Worm (Caenorhabditis elegans) whole organism, mixed stage, embryonic: ENCODE data around the gene grld-1.

Experiments
- M03D4.4 ChIP-seq: sonication (generic microtip); optimal IDR thresholded peaks from 2 replicates; lab custom pipeline; 2017; ENCODE audit warnings: mild to moderate bottlenecking, missing genetic modification characterization, missing compliant biosample characterization
- blmp-1 ChIP-seq: fragments of 150-350 bp; optimal IDR thresholded peaks from 2 replicates; lab custom pipeline; 2014; ENCODE audit warnings: missing biosample characterization, missing genetic modification characterization
- ceh-39 ChIP-seq: fragments of 150-350 bp; optimal IDR thresholded peaks from 2 replicates; lab custom pipeline; 2014; ENCODE audit warnings: missing biosample characterization, missing genetic modification characterization
- ceh-43 ChIP-seq: fragments of 200-800 bp; sonication (Bioruptor generic); optimal IDR thresholded peaks from 2 replicates; lab custom pipeline; 2018; ENCODE audit warnings: mild to moderate bottlenecking, missing genetic modification characterization, moderate library complexity, missing compliant biosample characterization
- ceh-83 ChIP-seq: fragments of 200-800 bp; sonication (Bioruptor generic); optimal IDR thresholded peaks from 2 replicates; lab custom pipeline; 2018; ENCODE audit warnings: mild to moderate bottlenecking, missing genetic modification characterization, missing compliant biosample characterization
- ces-1 ChIP-seq: fragments of 150-350 bp; optimal IDR thresholded peaks from 2 replicates; lab custom pipeline; 2014; ENCODE audit warnings: missing biosample characterization, missing genetic modification reagents, missing genetic modification characterization
- cnd-1 ChIP-seq: fragments of 200-800 bp; sonication (Bioruptor generic); optimal IDR thresholded peaks from 2 replicates; lab custom pipeline; 2018; ENCODE audit warnings: mild to moderate bottlenecking, missing genetic modification characterization, missing compliant biosample characterization
- drap-1 ChIP-seq: fragments of 200-800 bp; sonication (Bioruptor generic); optimal IDR thresholded peaks from 3 replicates; lab custom pipeline; 2018; ENCODE audit warnings: mild to moderate bottlenecking, missing genetic modification characterization, missing compliant biosample characterization
- elt-1 ChIP-seq: sonication (generic microtip); optimal IDR thresholded peaks from 2 replicates; lab custom pipeline; 2017; ENCODE audit warnings: missing genetic modification characterization, mild to moderate bottlenecking, missing compliant biosample characterization, antibody characterized with exemption, moderate library complexity, borderline replicate concordance; ENCODE audit not compliant: insufficient read depth
- flh-1 ChIP-seq: fragments of 200-800 bp; sonication (Bioruptor generic); optimal IDR thresholded peaks from 2 replicates; lab custom pipeline; 2018; ENCODE audit warnings: mild to moderate bottlenecking, missing genetic modification characterization, moderate library complexity, missing compliant biosample characterization
- ham-2 ChIP-seq: fragments of 200-800 bp; sonication (Bioruptor generic); optimal IDR thresholded peaks from 2 replicates; lab custom pipeline; 2018; ENCODE audit warnings: mild to moderate bottlenecking, missing genetic modification characterization, missing compliant biosample characterization
- hlh-1 ChIP-seq: fragments of 150-350 bp; optimal IDR thresholded peaks from 2 replicates; lab custom pipeline; 2014; ENCODE audit warnings: missing biosample characterization, missing genetic modification reagents, missing genetic modification characterization
- lin-13 ChIP-seq: fragments of 150-350 bp; optimal IDR thresholded peaks from 2 replicates; lab custom pipeline; 2014; ENCODE audit warnings: missing biosample characterization, missing genetic modification characterization
- lin-32 ChIP-seq: fragments of 200-800 bp; sonication (Bioruptor generic); optimal IDR thresholded peaks from 2 replicates; lab custom pipeline; 2018; ENCODE audit warnings: mild to moderate bottlenecking, missing genetic modification characterization, missing compliant biosample characterization
- lsy-2 ChIP-seq: fragments of 150-350 bp; optimal IDR thresholded peaks from 2 replicates; lab custom pipeline; 2014; ENCODE audit warnings: missing biosample characterization, missing genetic modification characterization
- mab-5 ChIP-seq: fragments of 150-350 bp; optimal IDR thresholded peaks from 2 replicates; lab custom pipeline; 2014; ENCODE audit warnings: missing biosample characterization, missing genetic modification characterization
- mep-1 ChIP-seq: fragments of 150-350 bp; optimal IDR thresholded peaks from 2 replicates; lab custom pipeline; 2017; ENCODE audit warnings: missing biosample characterization, missing genetic modification reagents, missing genetic modification characterization, inconsistent platforms
- mls-2 ChIP-seq: sonication (generic microtip); optimal IDR thresholded peaks from 2 replicates; lab custom pipeline; 2016; ENCODE audit warnings: mild to moderate bottlenecking, missing genetic modification characterization, moderate library complexity, missing compliant biosample characterization
- nhr-12 ChIP-seq: fragments of 150-350 bp; optimal IDR thresholded peaks from 2 replicates; lab custom pipeline; 2014; ENCODE audit warnings: missing biosample characterization, missing genetic modification characterization
- nhr-2 ChIP-seq: fragments of 150-350 bp; optimal IDR thresholded peaks from 2 replicates; lab custom pipeline; 2014; ENCODE audit warnings: missing biosample characterization, missing genetic modification characterization
- nhr-237 ChIP-seq: fragments of 150-350 bp; optimal IDR thresholded peaks from 2 replicates; lab custom pipeline; 2014; ENCODE audit warnings: missing biosample characterization, missing genetic modification characterization
- nhr-28 ChIP-seq: fragments of 150-350 bp; optimal IDR thresholded peaks from 2 replicates; lab custom pipeline; 2014; ENCODE audit warnings: missing biosample characterization, missing genetic modification characterization
- pha-4 ChIP-seq: fragments of 150-350 bp; optimal IDR thresholded peaks from 2 replicates; lab custom pipeline; 2018; ENCODE audit warnings: missing biosample characterization, missing genetic modification reagents, missing genetic modification characterization
- sem-2 ChIP-seq: fragments of 200-800 bp; sonication (Bioruptor generic); optimal IDR thresholded peaks from 2 replicates; lab custom pipeline; 2018; ENCODE audit warnings: mild to moderate bottlenecking, missing genetic modification characterization, missing compliant biosample characterization
- snpc-4 ChIP-seq: fragments of 150-350 bp; optimal IDR thresholded peaks from 2 replicates; lab custom pipeline; 2014; ENCODE audit warnings: missing biosample characterization, missing genetic modification characterization
- sptf-1 ChIP-seq: sonication (generic microtip); optimal IDR thresholded peaks from 2 replicates; lab custom pipeline; 2017; ENCODE audit warnings: mild to moderate bottlenecking, missing genetic modification characterization, moderate library complexity, missing compliant biosample characterization
- tbx-8 ChIP-seq: fragments of 200-800 bp; sonication (Bioruptor generic); optimal IDR thresholded peaks from 2 replicates; lab custom pipeline; 2018; ENCODE audit warnings: mild to moderate bottlenecking, missing genetic modification characterization, moderate library complexity, missing compliant biosample characterization
- unc-120 ChIP-seq: sonication (generic microtip); optimal IDR thresholded peaks from 2 replicates; lab custom pipeline; 2017; ENCODE audit warnings: missing genetic modification characterization, missing compliant biosample characterization; ENCODE audit not compliant: poor library complexity, severe bottlenecking
- unc-39 ChIP-seq: fragments of 150-350 bp; optimal IDR thresholded peaks from 2 replicates; lab custom pipeline; 2014; ENCODE audit warnings: missing biosample characterization, missing genetic modification characterization
- unc-62 ChIP-seq: fragments of 150-350 bp; optimal IDR thresholded peaks from 2 replicates; lab custom pipeline; 2014; ENCODE audit warnings: missing biosample characterization, missing genetic modification reagents, missing genetic modification characterization
- zip-8 ChIP-seq: fragments of 150-350 bp; optimal IDR thresholded peaks from 2 replicates; lab custom pipeline; 2014; ENCODE audit warnings: missing biosample characterization, missing genetic modification characterization
- ztf-11 ChIP-seq: fragments of 150-350 bp; optimal IDR thresholded peaks from 2 replicates; lab custom pipeline; 2014; ENCODE audit warnings: missing biosample characterization, missing genetic modification characterization

The grld-1 gene

DNA sequence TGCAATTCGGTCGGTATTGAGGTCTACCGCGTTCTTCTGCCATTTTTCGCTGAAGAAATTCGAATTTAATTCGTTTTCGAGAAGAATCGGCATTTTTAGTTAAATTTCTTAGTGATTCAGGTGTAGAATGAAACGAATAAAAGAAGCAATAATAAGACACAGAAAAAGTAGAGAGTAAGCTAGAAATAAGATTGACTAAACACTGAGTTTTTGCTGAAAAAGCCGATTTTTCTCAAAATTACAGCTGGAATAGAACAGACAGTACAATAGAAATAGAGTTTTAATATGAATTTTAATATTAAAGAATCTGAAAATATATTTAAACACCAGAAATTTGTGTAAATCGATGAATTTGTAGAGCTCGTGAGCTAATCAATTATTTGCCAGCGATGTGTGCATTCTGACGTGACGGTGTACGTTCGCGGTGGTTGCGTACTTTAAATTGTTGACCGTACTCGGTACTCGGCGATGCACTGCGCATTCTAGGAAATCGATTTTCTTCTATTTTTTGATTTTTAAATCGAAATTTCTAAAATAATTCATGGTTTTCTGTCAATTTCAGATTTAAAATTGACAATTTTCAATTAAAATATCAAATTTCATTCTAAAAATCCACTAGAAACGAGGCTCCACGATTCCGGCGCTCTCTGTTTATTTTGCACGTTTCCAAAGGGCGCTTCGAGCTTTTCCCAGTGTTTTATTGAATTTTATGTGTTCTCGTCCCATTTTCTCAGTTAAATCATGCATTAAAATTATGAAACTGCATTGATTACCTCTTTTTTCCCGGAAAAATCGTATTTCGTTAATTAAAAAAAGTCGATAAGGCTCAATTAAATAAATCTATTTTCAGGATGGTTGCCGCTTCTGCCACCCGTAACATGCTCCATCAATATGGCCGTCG lies at the start of gene grld-1, which contains the start of gene cox-6C:
grld-1 (minus strand) TSS at position 51 of the 901 bp plus-strand sequence.
cox-6C (plus strand) TSS at position 851 of the 901 bp plus-strand sequence.
- TF ChIP-seq hlh-1, result no peak
- TF ChIP-seq ceh-83, result peak; percentile 25
- TF ChIP-seq sem-2, result no peak
- TF ChIP-seq pha-4 (tag; lab: Kevin White, UChicago), result no peak
- TF ChIP-seq drap-1 (GFP tag; lab: Kevin White, UChicago), result peak; percentile 34
- no peak for TF ChIP-seq unc-39 (tag; lab: Kevin White, UChicago)
- no peak for TF ChIP-seq nhr-2 (tag; lab: Kevin White, UChicago)
- no peak for TF ChIP-seq mls-2 (tag; lab: Kevin White, UChicago)
- peak; percentile 81 for TF ChIP-seq unc-120 (tag; lab: Kevin White, UChicago)
- peak; percentile 19 for TF ChIP-seq ceh-39 (tag; lab: Kevin White, UChicago)
- no peak for TF ChIP-seq lin-32 (GFP tag; lab: Kevin White, UChicago)
- no peak for TF ChIP-seq mab-5
- TF ChIP-seq lsy-2, result peak; percentile 94
- TF ChIP-seq unc-62, result no peak
- TF ChIP-seq lin-13 (tag; lab: Kevin White, UChicago), result peak; percentile 66
- no peak for TF ChIP-seq cnd-1 (tag; lab: Kevin White, UChicago)
- TF ChIP-seq nhr-237, result peak; percentile 18
- TF ChIP-seq ceh-43 (GFP tag; lab: Kevin White, UChicago), result peak; percentile 8
- TF ChIP-seq ztf-11 (tag; lab: Kevin White, UChicago), result no peak
- TF ChIP-seq sptf-1, result no peak
- peak; percentile 49 for TF ChIP-seq ces-1
- TF ChIP-seq snpc-4 (tag; lab: Kevin White, UChicago), result no peak
- TF ChIP-seq mep-1 (tag; lab: Kevin White, UChicago), result peak; percentile 84

DNA sequence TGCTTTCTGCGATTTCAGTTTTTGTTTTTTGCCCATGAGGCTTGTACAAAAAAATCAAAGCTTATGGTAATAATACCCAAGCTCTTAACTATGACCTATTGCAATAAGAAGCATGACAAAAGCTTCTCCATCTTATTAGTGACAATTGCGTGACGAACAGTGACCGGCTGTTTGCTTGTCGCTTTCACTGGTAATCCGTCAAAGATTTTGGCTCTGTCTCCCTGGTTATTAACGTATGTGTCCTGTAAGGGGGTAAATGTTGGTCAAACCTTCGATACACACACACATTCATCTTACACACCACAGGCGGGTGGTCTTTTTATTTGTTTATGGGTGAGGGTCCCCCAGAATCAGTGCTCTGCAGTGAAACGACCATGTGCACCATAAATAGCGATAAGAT lies 48.4 kb upstream of the grld-1 start:
- no peak for TF ChIP-seq nhr-12
- no peak for TF ChIP-seq snpc-4 (tag; lab: Kevin White, UChicago)
- TF ChIP-seq elt-1, result no peak
- no peak for TF ChIP-seq nhr-28 (tag; lab: Kevin White, UChicago)
- no peak for TF ChIP-seq ceh-43 (GFP tag; lab: Kevin White, UChicago)
- peak; percentile 64 for TF ChIP-seq unc-62
- no peak for TF ChIP-seq mab-5
- TF ChIP-seq hlh-1, result no peak
- no peak for TF ChIP-seq ztf-11 (tag; lab: Kevin White, UChicago)
- no peak for TF ChIP-seq unc-120 (tag; lab: Kevin White, UChicago)
- TF ChIP-seq ceh-39 (tag; lab: Kevin White, UChicago), result no peak
- TF ChIP-seq flh-1 (GFP tag; lab: Kevin White, UChicago), result no peak
- TF ChIP-seq pha-4 (tag; lab: Kevin White, UChicago), result peak; percentile 4
- no peak for TF ChIP-seq mep-1 (tag; lab: Kevin White, UChicago)
- peak; percentile 19 for TF ChIP-seq mls-2 (tag; lab: Kevin White, UChicago)
- TF ChIP-seq nhr-237, result no peak
- TF ChIP-seq lin-13 (tag; lab: Kevin White, UChicago), result no peak
- no peak for TF ChIP-seq blmp-1
- TF ChIP-seq unc-39 (tag; lab: Kevin White, UChicago), result no peak
- no peak for TF ChIP-seq ceh-83
- peak; percentile 77 for TF ChIP-seq nhr-2 (tag; lab: Kevin White, UChicago)
- no peak for TF ChIP-seq cnd-1 (tag; lab: Kevin White, UChicago)
- no peak for TF ChIP-seq lsy-2
- no peak for TF ChIP-seq drap-1 (GFP tag; lab: Kevin White, UChicago)
- no peak for TF ChIP-seq ham-2 (GFP tag; lab: Kevin White, UChicago)
- no peak for TF ChIP-seq sem-2
- TF ChIP-seq M03D4.4 (tag; lab: Kevin White, UChicago), result no peak
- no peak for TF ChIP-seq ces-1
- TF ChIP-seq tbx-8 (GFP tag; lab: Kevin White, UChicago), result no peak

DNA sequence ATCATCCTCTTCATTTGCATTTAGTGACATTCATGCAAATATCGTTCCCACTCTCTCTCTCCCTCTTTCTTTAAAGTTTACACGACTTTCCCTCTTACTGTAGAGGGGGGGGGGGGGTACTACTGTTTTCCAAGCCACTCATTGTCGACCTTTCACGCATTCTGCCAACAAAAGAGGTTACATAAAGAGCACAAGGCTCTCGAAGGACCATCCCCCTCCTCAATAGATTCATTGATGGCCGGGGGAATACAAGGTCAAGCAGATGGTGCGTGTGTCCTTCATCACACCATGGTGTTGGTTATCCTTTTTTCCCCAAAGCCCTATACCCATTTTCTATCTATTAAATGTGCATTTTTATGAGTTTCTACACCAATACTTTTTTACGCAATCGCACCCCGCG lies 47.3 kb upstream of the grld-1 start:
- TF ChIP-seq ham-2 (GFP tag; lab: Kevin White, UChicago) (peak; percentile 18), mls-2 (tag; lab: Kevin White, UChicago) (peak; percentile 37), zip-8 (tag; lab: Kevin White, UChicago) (no peak), ces-1 (no peak), cnd-1 (tag; lab: Kevin White, UChicago) (peak; percentile 63), elt-1 (no peak), nhr-2 (tag; lab: Kevin White, UChicago) (peak; percentile 87)
